Fruit fly (Drosophila melanogaster) whole organism, embryonic: Measurements from ENCODE around the gene dgt6.

Experiments used
- Abd-B ChIP-seq: fragments of 200-800 bp; sonication (Bioruptor generic); optimal IDR thresholded peaks from 2 replicates; lab custom pipeline; 2018; ENCODE audit warnings: missing biosample characterization, mild to moderate bottlenecking, missing genetic modification characterization, moderate library complexity
- Ada2b ChIP-seq: fragments of 200-800 bp; sonication (Bioruptor generic); IDR thresholded peaks from 2 replicates; pipeline ENCODE4 v1.3.6; 2022; ENCODE audit warnings: missing biosample characterization, missing genetic modification characterization
- B-H1 ChIP-seq: fragments of 200-800 bp; sonication (Bioruptor generic); IDR thresholded peaks from 3 replicates; pipeline ENCODE4 v1.3.6; 2022; ENCODE audit warnings: missing biosample characterization, missing genetic modification characterization
- CG10654 ChIP-seq: fragments of 200-800 bp; sonication (Bioruptor generic); optimal IDR thresholded peaks from 2 replicates; lab custom pipeline; 2016; ENCODE audit warnings: missing biosample characterization, missing genetic modification characterization
- CG11398 ChIP-seq: fragments of 200-800 bp; sonication (Bioruptor generic); optimal IDR thresholded peaks from 2 replicates; lab custom pipeline; 2016; ENCODE audit warnings: missing biosample characterization, missing genetic modification characterization
- CG17385 ChIP-seq: fragments of 200-800 bp; sonication (Bioruptor generic); optimal IDR thresholded peaks from 3 replicates; lab custom pipeline; 2018; ENCODE audit warnings: missing biosample characterization, mild to moderate bottlenecking, missing genetic modification characterization
- CG17912 ChIP-seq: fragments of 200-800 bp; sonication (Bioruptor generic); optimal IDR thresholded peaks from 2 replicates; lab custom pipeline; 2018; ENCODE audit warnings: missing biosample characterization, mild to moderate bottlenecking, missing genetic modification characterization
- CG18599 ChIP-seq: fragments of 200-800 bp; sonication (Bioruptor generic); optimal IDR thresholded peaks from 3 replicates; lab custom pipeline; 2017; ENCODE audit warnings: missing biosample characterization, missing genetic modification characterization, mild to moderate bottlenecking, moderate library complexity, missing genetic modification reagents
- CG31365 ChIP-seq: fragments of 200-800 bp; sonication (Bioruptor generic); optimal IDR thresholded peaks from 2 replicates; lab custom pipeline; 2018; ENCODE audit warnings: missing biosample characterization, mild to moderate bottlenecking, missing genetic modification characterization
- CG33557 ChIP-seq: fragments of 200-800 bp; sonication (Bioruptor generic); optimal IDR thresholded peaks from 2 replicates; lab custom pipeline; 2019; ENCODE audit warnings: missing biosample characterization, mild to moderate bottlenecking, missing genetic modification characterization, moderate library complexity
- CG3995 ChIP-seq: fragments of 200-800 bp; sonication (Bioruptor generic); optimal IDR thresholded peaks from 3 replicates; lab custom pipeline; 2016; ENCODE audit warnings: missing biosample characterization, missing genetic modification characterization
- CG4730 ChIP-seq: fragments of 200-800 bp; sonication (Bioruptor generic); IDR thresholded peaks from 2 replicates; pipeline ENCODE4 v1.3.6; 2022; ENCODE audit warnings: missing biosample characterization, missing genetic modification characterization
- CG5953 ChIP-seq: fragments of 200-800 bp; sonication (Bioruptor generic); IDR thresholded peaks from 2 replicates; pipeline ENCODE4 v1.3.6; 2022; ENCODE audit warnings: missing biosample characterization, missing genetic modification characterization
- CG6175 ChIP-seq: fragments of 200-800 bp; sonication (Bioruptor generic); IDR thresholded peaks from 3 replicates; pipeline ENCODE4 v1.3.6; 2022; ENCODE audit warnings: missing biosample characterization, missing genetic modification characterization
- CG7372 ChIP-seq: fragments of 200-800 bp; sonication (Bioruptor generic); IDR thresholded peaks from 2 replicates; pipeline ENCODE4 v1.3.6; 2022; ENCODE audit warnings: missing biosample characterization, missing genetic modification characterization
- Camta ChIP-seq: fragments of 200-800 bp; sonication (Bioruptor generic); optimal IDR thresholded peaks from 2 replicates; lab custom pipeline; 2016; ENCODE audit warnings: missing biosample characterization, missing genetic modification characterization
- Dfd ChIP-seq, 2 experiments: fragments of >200 bp; optimal IDR thresholded peaks; 2 replicates each; lab custom pipeline; 2017; ENCODE audit warnings: missing biosample characterization in 2 of 2, missing genetic modification characterization in 2 of 2
- Doc2 ChIP-seq: fragments of 200-800 bp; sonication (Bioruptor generic); IDR thresholded peaks from 2 replicates; pipeline ENCODE4 v1.3.6; 2022; ENCODE audit warnings: missing biosample characterization, missing genetic modification characterization
- H2.0 ChIP-seq: fragments of 200-800 bp; sonication (Bioruptor generic); IDR thresholded peaks from 2 replicates; pipeline ENCODE4 v1.3.6; 2022; ENCODE audit warnings: missing biosample characterization, missing genetic modification characterization
- HmgZ ChIP-seq: fragments of 200-800 bp; sonication (Bioruptor generic); optimal IDR thresholded peaks from 2 replicates; lab custom pipeline; 2018; ENCODE audit warnings: missing biosample characterization, mild to moderate bottlenecking, missing genetic modification characterization
- Max ChIP-seq: fragments of 200-800 bp; sonication (Bioruptor generic); optimal IDR thresholded peaks from 2 replicates; lab custom pipeline; 2016; ENCODE audit warnings: missing biosample characterization, mild to moderate bottlenecking, missing genetic modification characterization
- Med ChIP-seq: fragments of 200-800 bp; sonication (Bioruptor generic); peaks from one replicate; lab custom pipeline; 2016; ENCODE audit warnings: missing biosample characterization, missing genetic modification characterization, mild to moderate bottlenecking, inconsistent platforms, moderate library complexity
- Sin3A ChIP-seq: fragments of >200 bp; optimal IDR thresholded peaks from 2 replicates; lab custom pipeline; 2018
- caup ChIP-seq: fragments of 200-800 bp; sonication (Bioruptor generic); optimal IDR thresholded peaks from 3 replicates; lab custom pipeline; 2017; ENCODE audit warnings: missing biosample characterization, mild to moderate bottlenecking, missing genetic modification characterization, moderate library complexity; ENCODE audit not compliant: severe bottlenecking
- corto ChIP-seq: fragments of 200-800 bp; sonication (Bioruptor generic); optimal IDR thresholded peaks from 2 replicates; lab custom pipeline; 2016; ENCODE audit warnings: missing biosample characterization, mild to moderate bottlenecking, missing genetic modification characterization, moderate library complexity
- dimm ChIP-seq: fragments of 200-800 bp; sonication (Bioruptor generic); IDR thresholded peaks from 2 replicates; pipeline ENCODE4 v1.3.6; 2022; ENCODE audit warnings: missing biosample characterization, missing genetic modification characterization
- dm ChIP-seq: fragments of 200-800 bp; sonication (Bioruptor generic); optimal IDR thresholded peaks from 3 replicates; lab custom pipeline; 2016; ENCODE audit warnings: missing biosample characterization, missing genetic modification characterization
- dmrt99B ChIP-seq: fragments of 200-800 bp; sonication (Bioruptor generic); optimal IDR thresholded peaks from 2 replicates; lab custom pipeline; 2018; ENCODE audit warnings: missing biosample characterization, mild to moderate bottlenecking, missing genetic modification characterization, moderate library complexity
- dpn ChIP-seq, 2 experiments: fragments of 200-800 bp; sonication (Bioruptor generic); optimal IDR thresholded peaks; 3 replicates each; lab custom pipeline; 2016; ENCODE audit warnings: missing biosample characterization in 2 of 2, missing genetic modification characterization in 2 of 2
- fd102C ChIP-seq: fragments of 200-800 bp; sonication (Bioruptor generic); optimal IDR thresholded peaks from 2 replicates; lab custom pipeline; 2018; ENCODE audit warnings: missing biosample characterization, mild to moderate bottlenecking, missing genetic modification characterization, moderate library complexity
- fu2 ChIP-seq: fragments of 200-800 bp; sonication (Bioruptor generic); optimal IDR thresholded peaks from 2 replicates; lab custom pipeline; 2016; ENCODE audit warnings: missing biosample characterization, missing genetic modification characterization
- gce ChIP-seq: fragments of 200-800 bp; sonication (Bioruptor generic); IDR thresholded peaks from 3 replicates; pipeline ENCODE4 v1.3.6; 2022; ENCODE audit warnings: missing biosample characterization, missing genetic modification characterization
- lbe ChIP-seq: fragments of 200-800 bp; sonication (Bioruptor generic); optimal IDR thresholded peaks from 2 replicates; lab custom pipeline; 2016; ENCODE audit warnings: missing biosample characterization, mild to moderate bottlenecking, missing genetic modification characterization
- lov ChIP-seq, 2 experiments: fragments of 200-800 bp in 1 of 2; fragments of >200 bp in 1 of 2; sonication (Bioruptor generic) in 1 of 2; IDR thresholded peaks in 1 of 2; optimal IDR thresholded peaks in 1 of 2; 2 replicates in 1 of 2; 3 replicates in 1 of 2; pipeline versions ENCODE4 v1.3.6 to Lab custom; 2017 to 2022; ENCODE audit warnings: missing biosample characterization in 1 of 2, missing genetic modification characterization in 1 of 2
- luna ChIP-seq: fragments of 200-800 bp; sonication (Bioruptor generic); optimal IDR thresholded peaks from 2 replicates; lab custom pipeline; 2016; ENCODE audit warnings: missing biosample characterization, missing genetic modification characterization
- nmo ChIP-seq: fragments of 200-800 bp; sonication (Bioruptor generic); optimal IDR thresholded peaks from 2 replicates; lab custom pipeline; 2018; ENCODE audit warnings: missing biosample characterization, mild to moderate bottlenecking, missing genetic modification characterization, moderate library complexity
- otp ChIP-seq: fragments of 200-800 bp; sonication (Bioruptor generic); IDR thresholded peaks from 3 replicates; pipeline ENCODE4, ENCODE4 v1.3.6; 2022; ENCODE audit warnings: missing biosample characterization, missing genetic modification characterization
- pros ChIP-seq: fragments of 200-800 bp; sonication (Bioruptor generic); optimal IDR thresholded peaks from 3 replicates; lab custom pipeline; 2019; ENCODE audit warnings: missing biosample characterization, mild to moderate bottlenecking, missing genetic modification characterization, moderate library complexity
- scrt ChIP-seq: fragments of 200-800 bp; sonication (Bioruptor generic); optimal IDR thresholded peaks from 2 replicates; lab custom pipeline; 2018; ENCODE audit warnings: missing biosample characterization, mild to moderate bottlenecking, missing genetic modification characterization, moderate library complexity
- sd ChIP-seq: fragments of 200-800 bp; sonication (Bioruptor generic); optimal IDR thresholded peaks from 3 replicates; lab custom pipeline; 2018; ENCODE audit warnings: missing biosample characterization, mild to moderate bottlenecking, missing genetic modification characterization, moderate library complexity
- sim ChIP-seq: fragments of 200-800 bp; sonication (Bioruptor generic); IDR thresholded peaks from 2 replicates; pipeline ENCODE4 v1.3.6; 2022; ENCODE audit warnings: missing biosample characterization, missing genetic modification characterization
- sna ChIP-seq: fragments of 200-800 bp; sonication (Bioruptor generic); IDR thresholded peaks from 2 replicates; pipeline ENCODE4 v1.3.6; 2022; ENCODE audit warnings: missing biosample characterization, missing genetic modification characterization; ENCODE audit not compliant: partially characterized antibody
- tgo ChIP-seq: fragments of 200-800 bp; sonication (Bioruptor generic); IDR thresholded peaks from 3 replicates; pipeline ENCODE4 v1.3.6; 2022; ENCODE audit warnings: missing biosample characterization, missing genetic modification characterization
- tin ChIP-seq: fragments of 200-800 bp; sonication (Bioruptor generic); optimal IDR thresholded peaks from 3 replicates; lab custom pipeline; 2016; ENCODE audit warnings: missing biosample characterization, missing genetic modification characterization
- tx ChIP-seq: fragments of 200-800 bp; sonication (Bioruptor generic); optimal IDR thresholded peaks from 2 replicates; lab custom pipeline; 2016; ENCODE audit warnings: missing biosample characterization, missing genetic modification characterization
- vfl ChIP-seq: fragments of 200-800 bp; sonication (Bioruptor generic); optimal IDR thresholded peaks from 2 replicates; lab custom pipeline; 2016; ENCODE audit warnings: missing biosample characterization, missing genetic modification characterization
- z ChIP-seq: fragments of 200-800 bp; sonication (Bioruptor generic); IDR thresholded peaks from 3 replicates; pipeline ENCODE4 v1.3.6; 2022; ENCODE audit warnings: missing biosample characterization, missing genetic modification characterization
- zen ChIP-seq: fragments of 200-800 bp; sonication (Bioruptor generic); optimal IDR thresholded peaks from 3 replicates; lab custom pipeline; 2018; ENCODE audit warnings: missing biosample characterization, mild to moderate bottlenecking, missing genetic modification characterization, moderate library complexity
- zen2 ChIP-seq: fragments of 200-800 bp; sonication (Bioruptor generic); IDR thresholded peaks from 3 replicates; pipeline ENCODE4 v1.3.6; 2022; ENCODE audit warnings: missing biosample characterization, missing genetic modification characterization; ENCODE audit not compliant: partially characterized antibody
- zfh2 ChIP-seq: fragments of 200-800 bp; sonication (Bioruptor generic); optimal IDR thresholded peaks from 2 replicates; lab custom pipeline; 2016; ENCODE audit warnings: missing biosample characterization, missing genetic modification characterization

dgt6 gene

dm6 chr3R:29151621-29152092 lies 20.9 kb upstream of the dgt6 start, which contains the start of gene eIF2D (continued):
- TF ChIP-seq CG11398 (no peak), sd (tag; lab: Kevin White, UChicago) (no peak), dimm (0 out of 2 replicates have a peak, but pooled peaks have one; percentile 14), CG31365 (tag; lab: Kevin White, UChicago) (no peak), tin (GFP tag; lab: Kevin White, UChicago) (peak; percentile 42), Dfd (GFP tag; optimal IDR thresholded peaks at IDR 0.05; lab: Kevin White, UChicago) (no peak), CG33557 (GFP tag; lab: Kevin White, UChicago) (peak; percentile 14), Ada2b (GFP tag; lab: Robert Waterston, UW) (peak; percentile 57; the same call in 1 of the 2 replicates), Sin3A (peak; percentile 17), lov (optimal IDR thresholded peaks at IDR 0.05; lab: Kevin White, UChicago) (no peak), lov (GFP tag; IDR thresholded peaks at IDR 0.05; lab: Robert Waterston, UW) (0 out of 3 replicates have a peak, but pooled peaks have one; percentile 4), sna (GFP tag; lab: Robert Waterston, UW) (no peak; the same call in 1 of the 2 replicates), Max (GFP tag; lab: Kevin White, UChicago) (peak; percentile 58), tgo (GFP tag; lab: Robert Waterston, UW) (peak; percentile 49; the same call in 2 of the 3 replicates), pros (GFP tag; lab: Kevin White, UChicago) (peak; percentile 90), otp (no peak; the same call in 2 of the 3 replicates), lbe (GFP tag; lab: Kevin White, UChicago) (peak; percentile 24), fd102C (no peak), CG7372 (GFP tag; lab: Robert Waterston, UW) (peak; percentile 69), luna (no peak), vfl (GFP tag; lab: Kevin White, UChicago) (no peak), scrt (GFP tag; lab: Kevin White, UChicago) (no peak), CG10654 (GFP tag; lab: Kevin White, UChicago) (peak; percentile 28), CG17912 (GFP tag; lab: Kevin White, UChicago) (no peak), Camta (GFP tag; lab: Kevin White, UChicago) (peak; percentile 46), corto (GFP tag; lab: Kevin White, UChicago) (no peak), dmrt99B (tag; lab: Kevin White, UChicago) (no peak), zfh2 (GFP tag; lab: Kevin White, UChicago) (peak; percentile 29), H2.0 (peak; percentile 44; the same call in 1 of the 2 replicates), sim (GFP tag; lab: Robert Waterston, UW) (no peak), dm (GFP tag; lab: Kevin White, UChicago) (peak; percentile 33), dpn (GFP tag; optimal IDR thresholded peaks at IDR 0.05; lab: Kevin White, UChicago) (peak; percentile 29 to 50), zen (tag; lab: Kevin White, UChicago) (peak; percentile 56), CG6175 (no peak), Abd-B (no peak), CG17385 (peak; percentile 66), CG18599 (GFP tag; lab: Kevin White, UChicago) (peak; percentile 75), CG5953 (GFP tag; lab: Robert Waterston, UW) (peak; percentile 47; the same call in 1 of the 2 replicates), zen2 (no peak), nmo (GFP tag; lab: Kevin White, UChicago) (peak; percentile 69), caup (GFP tag; lab: Kevin White, UChicago) (peak; percentile 68), HmgZ (peak; percentile 43), fu2 (no peak), gce (GFP tag; lab: Robert Waterston, UW) (0 out of 3 replicates have a peak, but pooled peaks have one; percentile 9), Med (peak; percentile 87), tx (no peak), B-H1 (GFP tag; lab: Robert Waterston, UW) (peak; percentile 25; the same call in 1 of the 3 replicates), CG3995 (GFP tag; lab: Kevin White, UChicago) (no peak), Doc2 (no peak), CG4730 (GFP tag; lab: Robert Waterston, UW) (0 out of 2 replicates have a peak, but pooled peaks have one; percentile 35), z (no peak)
